Worm (Caenorhabditis elegans) whole organism, young adult: Measurements from ENCODE around the gene svh-11.

Source experiments
- B0336.3 ChIP-seq: fragments of 200-800 bp; sonication (Bioruptor generic); IDR thresholded peaks from 2 replicates; pipeline ENCODE4 v1.3.6; 2022; ENCODE audit warnings: missing genetic modification characterization, missing compliant biosample characterization
- C17E4.6 ChIP-seq: fragments of 200-800 bp; sonication (Bioruptor generic); IDR thresholded peaks from 2 replicates; pipeline ENCODE4 v1.3.6; 2022; ENCODE audit warnings: missing genetic modification reagents, missing genetic modification characterization, missing compliant biosample characterization
- F22D6.2 ChIP-seq: sonication (generic microtip); optimal IDR thresholded peaks from 2 replicates; lab custom pipeline; 2016; ENCODE audit warnings: mild to moderate bottlenecking, missing genetic modification characterization, missing compliant biosample characterization
- F37B4.10 ChIP-seq: fragments of 200-800 bp; sonication (Bioruptor generic); IDR thresholded peaks from 2 replicates; pipeline ENCODE4 v1.3.6; 2022; ENCODE audit warnings: missing genetic modification characterization, missing compliant biosample characterization
- F49E8.2 ChIP-seq: sonication (generic microtip); optimal IDR thresholded peaks from 3 replicates; lab custom pipeline; 2017; ENCODE audit warnings: missing genetic modification characterization, mild to moderate bottlenecking, missing compliant biosample characterization, antibody characterized with exemption, moderate library complexity; ENCODE audit not compliant: insufficient read depth
- F57A8.1 ChIP-seq: fragments of 200-800 bp; sonication (Bioruptor generic); optimal IDR thresholded peaks from 2 replicates; lab custom pipeline; 2018; ENCODE audit warnings: mild to moderate bottlenecking, missing genetic modification characterization, moderate library complexity, missing compliant biosample characterization
- F57C9.4 ChIP-seq: sonication (generic microtip); optimal IDR thresholded peaks from 2 replicates; lab custom pipeline; 2017; ENCODE audit warnings: mild to moderate bottlenecking, missing genetic modification characterization, missing compliant biosample characterization
- K11D2.4 ChIP-seq: fragments of 200-800 bp; sonication (Bioruptor generic); IDR thresholded peaks from 2 replicates; pipeline ENCODE4 v1.3.6; 2022; ENCODE audit warnings: missing genetic modification reagents, missing genetic modification characterization, missing compliant biosample characterization
- Y53F4B.3 ChIP-seq: fragments of 200-800 bp; sonication (Bioruptor generic); IDR thresholded peaks from 2 replicates; pipeline ENCODE4 v1.3.6; 2022; ENCODE audit warnings: missing genetic modification reagents, missing genetic modification characterization, missing compliant biosample characterization
- Y56A3A.18 ChIP-seq: fragments of 200-800 bp; sonication (Bioruptor generic); IDR thresholded peaks from 2 replicates; pipeline ENCODE4 v1.3.6; 2022; ENCODE audit warnings: missing genetic modification reagents, missing genetic modification characterization, missing compliant biosample characterization
- ama-1 ChIP-seq, 3 experiments: fragments of 150-350 bp in 1 of 3; sonication (generic microtip) in 2 of 3; optimal IDR thresholded peaks; 2 replicates each; lab custom pipeline; 2014 to 2018; ENCODE audit warnings: missing biosample characterization in 2 of 3, missing genetic modification characterization in 2 of 3, missing genetic modification reagents in 2 of 3
- athp-1 ChIP-seq: sonication (generic microtip); optimal IDR thresholded peaks from 2 replicates; lab custom pipeline; 2017; ENCODE audit warnings: mild to moderate bottlenecking, missing genetic modification characterization, missing compliant biosample characterization
- ccch-3 ChIP-seq: fragments of 200-800 bp; sonication (Bioruptor generic); optimal IDR thresholded peaks from 2 replicates; lab custom pipeline; 2018; ENCODE audit warnings: mild to moderate bottlenecking, missing genetic modification characterization, missing compliant biosample characterization
- ceh-40 ChIP-seq: fragments of 200-800 bp; sonication (Bioruptor generic); IDR thresholded peaks from 2 replicates; pipeline ENCODE4 v1.3.6; 2022; ENCODE audit warnings: missing genetic modification characterization, missing compliant biosample characterization
- ceh-58 ChIP-seq: fragments of 200-800 bp; sonication (Bioruptor generic); IDR thresholded peaks from 2 replicates; pipeline ENCODE4 v1.3.6; 2022; ENCODE audit warnings: missing genetic modification characterization, missing compliant biosample characterization
- egl-44 ChIP-seq: fragments of 200-800 bp; sonication (Bioruptor generic); IDR thresholded peaks from 2 replicates; pipeline ENCODE4 v1.3.6; 2022; ENCODE audit warnings: missing genetic modification reagents, missing genetic modification characterization, missing compliant biosample characterization
- egrh-3 ChIP-seq: fragments of 200-800 bp; sonication (Bioruptor generic); IDR thresholded peaks from 2 replicates; pipeline ENCODE4 v1.3.6; 2022; ENCODE audit warnings: missing genetic modification reagents, missing genetic modification characterization, missing compliant biosample characterization
- lin-40 ChIP-seq: sonication (generic microtip); optimal IDR thresholded peaks from 2 replicates; lab custom pipeline; 2016; ENCODE audit warnings: missing genetic modification characterization, mild to moderate bottlenecking, missing compliant biosample characterization, missing genotype, missing genetic modification reagents
- madf-3 ChIP-seq: fragments of 200-800 bp; sonication (Bioruptor generic); IDR thresholded peaks from 2 replicates; pipeline ENCODE4 v1.3.6; 2022; ENCODE audit warnings: missing genetic modification reagents, missing genetic modification characterization, missing compliant biosample characterization
- madf-8 ChIP-seq: fragments of 200-800 bp; sonication (Bioruptor generic); conservative IDR thresholded peaks from 2 replicates; pipeline ENCODE4 v1.3.6; 2022; ENCODE audit warnings: missing genetic modification reagents, missing genetic modification characterization, missing compliant biosample characterization
- mcd-1 ChIP-seq: fragments of 200-800 bp; sonication (Bioruptor generic); IDR thresholded peaks from 2 replicates; pipeline ENCODE4 v1.3.6; 2022; ENCODE audit warnings: missing genetic modification reagents, missing genetic modification characterization, missing compliant biosample characterization
- mxl-1 ChIP-seq: sonication (generic microtip); optimal IDR thresholded peaks from 2 replicates; lab custom pipeline; 2016; ENCODE audit warnings: missing genetic modification characterization, missing compliant biosample characterization
- nfyb-1 ChIP-seq: fragments of 200-800 bp; sonication (Bioruptor generic); IDR thresholded peaks from 2 replicates; pipeline ENCODE4 v1.3.6; 2022; ENCODE audit warnings: missing genetic modification reagents, missing genetic modification characterization, missing compliant biosample characterization
- nhr-120 ChIP-seq: fragments of 200-800 bp; sonication (Bioruptor generic); IDR thresholded peaks from 2 replicates; pipeline ENCODE4 v1.3.6; 2022; ENCODE audit warnings: missing genetic modification characterization, missing compliant biosample characterization
- nhr-27 ChIP-seq: fragments of 200-800 bp; sonication (Bioruptor generic); optimal IDR thresholded peaks from 2 replicates; lab custom pipeline; 2018; ENCODE audit warnings: mild to moderate bottlenecking, missing genetic modification characterization, moderate library complexity, missing compliant biosample characterization
- rec-8 ChIP-seq, 2 experiments: sonication (generic microtip); optimal IDR thresholded peaks; 2 replicates each; lab custom pipeline; 2016; ENCODE audit warnings: mild to moderate bottlenecking in 2 of 2, missing genetic modification characterization in 2 of 2, missing genetic modification reagents in 2 of 2, missing genotype in 2 of 2, missing biosample characterization in 1 of 2, missing compliant biosample characterization in 1 of 2, moderate library complexity in 1 of 2
- tbp1 ChIP-seq: fragments of 200-800 bp; sonication (Bioruptor generic); optimal IDR thresholded peaks from 2 replicates; lab custom pipeline; 2018; ENCODE audit warnings: mild to moderate bottlenecking, missing genetic modification characterization, missing compliant biosample characterization
- unc-130 ChIP-seq: sonication (generic microtip); optimal IDR thresholded peaks from 2 replicates; lab custom pipeline; 2016; ENCODE audit warnings: missing genetic modification reagents, missing genetic modification characterization, missing compliant biosample characterization
- ztf-22 ChIP-seq: fragments of 200-800 bp; sonication (Bioruptor generic); optimal IDR thresholded peaks from 2 replicates; lab custom pipeline; 2018; ENCODE audit warnings: mild to moderate bottlenecking, missing genetic modification characterization, moderate library complexity, missing compliant biosample characterization
- ztf-26 ChIP-seq: sonication (generic microtip); optimal IDR thresholded peaks from 2 replicates; lab custom pipeline; 2017; ENCODE audit warnings: missing genetic modification characterization, missing compliant biosample characterization
- ztf-28 ChIP-seq: fragments of 200-800 bp; sonication (Bioruptor generic); IDR thresholded peaks from 2 replicates; pipeline ENCODE4 v1.3.6; 2022; ENCODE audit warnings: missing genetic modification reagents, missing genetic modification characterization, missing compliant biosample characterization
- ztf-3 ChIP-seq: fragments of 200-800 bp; sonication (Bioruptor generic); optimal IDR thresholded peaks from 2 replicates; lab custom pipeline; 2018; ENCODE audit warnings: mild to moderate bottlenecking, missing genetic modification characterization, missing compliant biosample characterization
- ztf-6 ChIP-seq: fragments of 200-800 bp; sonication (Bioruptor generic); IDR thresholded peaks from 2 replicates; pipeline ENCODE4 v1.3.6; 2022; ENCODE audit warnings: missing genetic modification reagents, missing genetic modification characterization, missing compliant biosample characterization

The svh-11 gene

ce11 chrV:2166679-2167078 lies 40.2 kb upstream of the svh-11 start, which contains the start of gene srbc-19:
Gene srbc-19, minus strand, starts transcription at chrV:2166779.
- no peak for TF ChIP-seq ztf-28 (GFP tag; lab: Robert Waterston, UW)
- TF ChIP-seq F49E8.2 (tag; lab: Kevin White, UChicago), result no peak
- TF ChIP-seq Y53F4B.3, result no peak
- TF ChIP-seq madf-3 (GFP tag; lab: Robert Waterston, UW), result no peak
- TF ChIP-seq ztf-26 (tag; lab: Kevin White, UChicago), result no peak
- TF ChIP-seq lin-40 (tag; lab: Kevin White, UChicago), result no peak
- no peak for TF ChIP-seq athp-1 (tag; lab: Kevin White, UChicago)
- no peak for TF ChIP-seq ztf-22 (GFP tag; lab: Kevin White, UChicago)
- no peak for TF ChIP-seq F37B4.10
- no peak for TF ChIP-seq egrh-3
- no peak for TF ChIP-seq mxl-1 (tag; lab: Kevin White, UChicago)
- no peak for TF ChIP-seq F57A8.1
- TF ChIP-seq C17E4.6 (GFP tag; lab: Robert Waterston, UW), result no peak
- TF ChIP-seq ccch-3 (GFP tag; lab: Kevin White, UChicago), result no peak
- TF ChIP-seq rec-8 (tag; optimal IDR thresholded peaks at IDR 0.05; lab: Kevin White, UChicago), result no peak
- TF ChIP-seq Y56A3A.18 (GFP tag; lab: Robert Waterston, UW), result no peak
- no peak for TF ChIP-seq F57C9.4 (tag; lab: Kevin White, UChicago)

ce11 chrV:2174465-2174864 lies 32.4 kb upstream of the svh-11 start:
- no peak for TF ChIP-seq nhr-120
- TF ChIP-seq madf-8 (GFP tag; lab: Robert Waterston, UW), result no peak
- no peak for TF ChIP-seq ceh-40 (GFP tag; lab: Robert Waterston, UW)
- TF ChIP-seq F49E8.2 (tag; lab: Kevin White, UChicago), result no peak
- no peak for TF ChIP-seq Y56A3A.18 (GFP tag; lab: Robert Waterston, UW)
- TF ChIP-seq F37B4.10, result no peak
- no peak for TF ChIP-seq ztf-6 (GFP tag; lab: Robert Waterston, UW)
- no peak for TF ChIP-seq B0336.3 (GFP tag; lab: Robert Waterston, UW)

- no peak for TF ChIP-seq ceh-58 (GFP tag; lab: Robert Waterston, UW)
- no peak for TF ChIP-seq F22D6.2
- TF ChIP-seq nfyb-1 (GFP tag; lab: Robert Waterston, UW), result no peak
- no peak for TF ChIP-seq ztf-3 (GFP tag; lab: Kevin White, UChicago)
- no peak for TF ChIP-seq ztf-22 (GFP tag; lab: Kevin White, UChicago)
- TF ChIP-seq ama-1 (optimal IDR thresholded peaks at IDR 0.05; lab: Kevin White, UChicago), result no peak
- TF ChIP-seq ama-1 (GFP tag; optimal IDR thresholded peaks at IDR 0.05; lab: Kevin White, UChicago), result no peak
- TF ChIP-seq egl-44 (GFP tag; lab: Robert Waterston, UW), result no peak
- TF ChIP-seq K11D2.4 (GFP tag; lab: Robert Waterston, UW), result no peak
- no peak for TF ChIP-seq ztf-6 (GFP tag; lab: Robert Waterston, UW)
- TF ChIP-seq mcd-1 (GFP tag; lab: Robert Waterston, UW), result no peak
- no peak for TF ChIP-seq rec-8 (tag; optimal IDR thresholded peaks at IDR 0.05; lab: Kevin White, UChicago)
- no peak for TF ChIP-seq egrh-3
- no peak for TF ChIP-seq lin-40 (tag; lab: Kevin White, UChicago)
- no peak for TF ChIP-seq nhr-27
- TF ChIP-seq tbp1 (GFP tag; lab: Kevin White, UChicago), result no peak
Measured at ce11 chrV:2175242-2175641, 31.7 kb upstream of the svh-11 start, which contains the start of gene C45H4.18. Gene C45H4.18, plus strand, starts transcription at chrV:2175542.

DNA sequence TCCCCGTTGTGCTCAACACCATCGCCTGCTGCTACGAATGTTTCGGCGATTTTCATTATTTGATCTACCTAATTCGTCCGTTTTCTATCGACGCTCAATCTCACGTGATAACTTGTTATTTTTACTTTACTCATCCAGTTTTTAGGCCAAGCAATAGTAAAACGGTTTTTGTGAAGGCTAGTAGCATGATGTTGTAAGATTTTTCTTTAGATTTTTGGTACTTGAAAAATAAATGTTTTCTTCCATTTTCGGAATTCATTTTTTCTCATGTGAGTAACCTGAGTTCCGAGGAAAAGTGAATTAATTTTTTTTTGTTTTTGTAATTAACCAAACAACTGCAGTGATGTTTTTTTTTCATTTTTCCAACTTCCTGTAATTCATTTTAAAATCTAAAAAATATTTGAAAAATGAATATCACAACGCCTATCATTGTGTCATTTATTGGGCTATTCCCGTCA lies 29.6 kb upstream of the svh-11 start, which contains the start of gene srbc-17:
Gene srbc-17, plus strand, starts transcription at position 408 of the 458 bp plus-strand sequence.
- TF ChIP-seq unc-130 (GFP tag; lab: Kevin White, UChicago), result no peak
